Worm (Caenorhabditis elegans) whole organism, early embryonic: Measurements from ENCODE around the gene K01D12.20.

Source experiments
- ama-1 ChIP-seq: fragments of 150-350 bp; optimal IDR thresholded peaks from 2 replicates; lab custom pipeline; 2014
- ceh-36 ChIP-seq: sonication (generic microtip); optimal IDR thresholded peaks from 2 replicates; lab custom pipeline; 2016; ENCODE audit warnings: missing genetic modification characterization, inconsistent platforms, missing compliant biosample characterization
- ets-7 ChIP-seq: sonication (generic microtip); optimal IDR thresholded peaks from 2 replicates; lab custom pipeline; 2016; ENCODE audit warnings: missing genotype, missing genetic modification characterization, missing compliant biosample characterization
- flt-1 ChIP-seq: fragments of 200-800 bp; sonication (Bioruptor generic); IDR thresholded peaks from 2 replicates; pipeline ENCODE4 v1.3.6; 2022; ENCODE audit warnings: missing genetic modification characterization, missing compliant biosample characterization
- sea-1 ChIP-seq: fragments of 200-800 bp; sonication (Bioruptor generic); conservative IDR thresholded peaks from 2 replicates; pipeline ENCODE4 v1.3.6; 2022; ENCODE audit warnings: missing genetic modification characterization, missing compliant biosample characterization
- tra-4 ChIP-seq: sonication (generic microtip); optimal IDR thresholded peaks from 2 replicates; lab custom pipeline; 2017; ENCODE audit warnings: missing genetic modification characterization, missing compliant biosample characterization

- TF ChIP-seq ceh-36 = no peak
- no peak for TF ChIP-seq tra-4
- TF ChIP-seq flt-1 (GFP tag; lab: Robert Waterston, UW) = no peak
- no peak for TF ChIP-seq ets-7 (tag; lab: Kevin White, UChicago)
- no peak for TF ChIP-seq ama-1 (lab: Kevin White, UChicago)
- TF ChIP-seq sea-1 (GFP tag; lab: Robert Waterston, UW) = no peak
Measured at ce11 chrV:12414362-12414761, 13.7 kb upstream of the K01D12.20 start.
